Fruit fly (Drosophila melanogaster) whole organism, embryonic: ENCODE results near the gene RpS2.
A peak's percentile ranks its signal among the peaks of the same experiment; 100 is the strongest.

Source experiments
- B-H2 ChIP-seq: fragments of 200-800 bp; sonication (Bioruptor generic); optimal IDR thresholded peaks from 2 replicates; lab custom pipeline; 2018; ENCODE audit warnings: missing biosample characterization, mild to moderate bottlenecking, missing genetic modification characterization
- CG10147 ChIP-seq: fragments of 200-800 bp; sonication (Bioruptor generic); optimal IDR thresholded peaks from 2 replicates; lab custom pipeline; 2019; ENCODE audit warnings: missing biosample characterization, mild to moderate bottlenecking, missing genetic modification characterization, moderate library complexity
- CG10267 ChIP-seq: fragments of 200-800 bp; sonication (Bioruptor generic); optimal IDR thresholded peaks from 2 replicates; lab custom pipeline; 2018; ENCODE audit warnings: missing biosample characterization, mild to moderate bottlenecking, missing genetic modification characterization, moderate library complexity
- CG11093 ChIP-seq: fragments of 200-800 bp; sonication (Bioruptor generic); IDR thresholded peaks from 3 replicates; pipeline ENCODE4 v1.3.6; 2022; ENCODE audit warnings: missing biosample characterization, missing genetic modification characterization
- CG11247 ChIP-seq: fragments of 200-800 bp; sonication (Bioruptor generic); IDR thresholded peaks from 2 replicates; pipeline ENCODE4 v1.3.6; 2022; ENCODE audit warnings: missing biosample characterization, missing genetic modification characterization
- CG13296 ChIP-seq: fragments of 200-800 bp; sonication (Bioruptor generic); optimal IDR thresholded peaks from 3 replicates; lab custom pipeline; 2018; ENCODE audit warnings: missing biosample characterization, mild to moderate bottlenecking, missing genetic modification characterization
- CG15269 ChIP-seq: fragments of 200-800 bp; sonication (Bioruptor generic); optimal IDR thresholded peaks from 2 replicates; lab custom pipeline; 2018; ENCODE audit warnings: missing biosample characterization, mild to moderate bottlenecking, missing genetic modification characterization, moderate library complexity
- CG17612 ChIP-seq: fragments of 200-800 bp; sonication (Bioruptor generic); IDR thresholded peaks from 2 replicates; pipeline ENCODE4 v1.3.6; 2022; ENCODE audit warnings: missing biosample characterization, missing genetic modification characterization
- CG18476 ChIP-seq: fragments of 200-800 bp; sonication (Bioruptor generic); optimal IDR thresholded peaks from 2 replicates; lab custom pipeline; 2016; ENCODE audit warnings: missing biosample characterization, mild to moderate bottlenecking, missing genetic modification characterization
- CG2129 ChIP-seq: fragments of 200-800 bp; sonication (Bioruptor generic); IDR thresholded peaks from 2 replicates; pipeline ENCODE4 v1.3.6; 2022; ENCODE audit warnings: missing biosample characterization, missing genetic modification characterization; ENCODE audit not compliant: partially characterized antibody
- CG2712 ChIP-seq: fragments of 200-800 bp; optimal IDR thresholded peaks from 3 replicates; lab custom pipeline; 2019; ENCODE audit warnings: missing biosample characterization, mild to moderate bottlenecking, missing genetic modification characterization, moderate library complexity
- CG30020 ChIP-seq: fragments of 200-800 bp; optimal IDR thresholded peaks from 2 replicates; lab custom pipeline; 2019; ENCODE audit warnings: missing biosample characterization, mild to moderate bottlenecking, missing genetic modification characterization, moderate library complexity
- CG3163 ChIP-seq: fragments of 200-800 bp; sonication (Bioruptor generic); optimal IDR thresholded peaks from 3 replicates; lab custom pipeline; 2016; ENCODE audit warnings: missing biosample characterization, missing genetic modification characterization
- CG3281 ChIP-seq: fragments of 200-800 bp; sonication (Bioruptor generic); optimal IDR thresholded peaks from 3 replicates; lab custom pipeline; 2017; ENCODE audit warnings: missing biosample characterization, mild to moderate bottlenecking, missing genetic modification characterization
- CG33557 ChIP-seq: fragments of 200-800 bp; sonication (Bioruptor generic); optimal IDR thresholded peaks from 2 replicates; lab custom pipeline; 2019; ENCODE audit warnings: missing biosample characterization, mild to moderate bottlenecking, missing genetic modification characterization, moderate library complexity
- CG34422 ChIP-seq: fragments of 200-800 bp; sonication (Bioruptor generic); IDR thresholded peaks from 3 replicates; pipeline ENCODE4 v1.3.6; 2022; ENCODE audit warnings: missing biosample characterization, missing genetic modification characterization
- CG5180 ChIP-seq: fragments of 200-800 bp; sonication (Bioruptor generic); optimal IDR thresholded peaks from 3 replicates; lab custom pipeline; 2017; ENCODE audit warnings: missing biosample characterization, missing genetic modification characterization, mild to moderate bottlenecking, moderate library complexity, missing genetic modification reagents
- CG8089 ChIP-seq: fragments of 200-800 bp; sonication (Bioruptor generic); optimal IDR thresholded peaks from 3 replicates; lab custom pipeline; 2016; ENCODE audit warnings: missing biosample characterization, missing genetic modification characterization
- ERR ChIP-seq: fragments of 200-800 bp; sonication (Bioruptor generic); optimal IDR thresholded peaks from 2 replicates; lab custom pipeline; 2016; ENCODE audit warnings: missing biosample characterization, missing genetic modification characterization
- Ets97D ChIP-seq: fragments of 200-800 bp; sonication (Bioruptor generic); optimal IDR thresholded peaks from 3 replicates; lab custom pipeline; 2016; ENCODE audit warnings: missing biosample characterization, missing genetic modification characterization
- Hey ChIP-seq: fragments of 200-800 bp; sonication (Bioruptor generic); optimal IDR thresholded peaks from 3 replicates; lab custom pipeline; 2018; ENCODE audit warnings: missing biosample characterization, mild to moderate bottlenecking, missing genetic modification characterization
- HmgZ ChIP-seq: fragments of 200-800 bp; sonication (Bioruptor generic); optimal IDR thresholded peaks from 2 replicates; lab custom pipeline; 2018; ENCODE audit warnings: missing biosample characterization, mild to moderate bottlenecking, missing genetic modification characterization
- Jarid2 ChIP-seq: fragments of 200-800 bp; sonication (Bioruptor generic); optimal IDR thresholded peaks from 3 replicates; lab custom pipeline; 2017; ENCODE audit warnings: mild to moderate bottlenecking, missing biosample characterization, missing genetic modification reagents, missing genetic modification characterization
- Lim3 ChIP-seq: fragments of 200-800 bp; sonication (Bioruptor generic); IDR thresholded peaks from 2 replicates; pipeline ENCODE4 v1.3.6; 2022; ENCODE audit warnings: missing biosample characterization, missing genetic modification characterization
- NC2α ChIP-seq: fragments of 200-800 bp; sonication (Bioruptor generic); optimal IDR thresholded peaks from 2 replicates; lab custom pipeline; 2016; ENCODE audit warnings: missing biosample characterization, missing genetic modification characterization
- NFAT ChIP-seq: fragments of 200-800 bp; sonication (Bioruptor generic); IDR thresholded peaks from 2 replicates; pipeline ENCODE4 v1.3.6; 2022; ENCODE audit warnings: missing biosample characterization, missing genetic modification characterization
- Side ChIP-seq: fragments of 200-800 bp; sonication (Bioruptor generic); optimal IDR thresholded peaks from 2 replicates; lab custom pipeline; 2016; ENCODE audit warnings: missing biosample characterization, missing genetic modification characterization
- Sry-δ ChIP-seq: fragments of 200-800 bp; sonication (Bioruptor generic); optimal IDR thresholded peaks from 2 replicates; lab custom pipeline; 2016; ENCODE audit warnings: missing biosample characterization, missing genetic modification characterization
- Ssrp ChIP-seq: fragments of 200-800 bp; sonication (Bioruptor generic); optimal IDR thresholded peaks from 2 replicates; lab custom pipeline; 2018; ENCODE audit warnings: missing biosample characterization, mild to moderate bottlenecking, missing genetic modification characterization, moderate library complexity
- Taf1 ChIP-seq: fragments of 200-800 bp; sonication (Bioruptor generic); IDR thresholded peaks from 2 replicates; pipeline ENCODE4 v1.3.6; 2022; ENCODE audit warnings: missing biosample characterization, missing genetic modification characterization
- Xrp1 ChIP-seq: fragments of 200-800 bp; sonication (Bioruptor generic); IDR thresholded peaks from 2 replicates; pipeline ENCODE4 v1.3.6; 2022; ENCODE audit warnings: missing biosample characterization, missing genetic modification characterization
- ap ChIP-seq: fragments of 200-800 bp; sonication (Bioruptor generic); IDR thresholded peaks from 2 replicates; pipeline ENCODE4 v1.3.6; 2022; ENCODE audit warnings: missing biosample characterization, missing genetic modification characterization
- chif ChIP-seq, 2 experiments: fragments of 200-800 bp; sonication (Bioruptor generic); optimal IDR thresholded peaks; 3 replicates each; lab custom pipeline; 2016; ENCODE audit warnings: missing biosample characterization in 2 of 2, missing genetic modification characterization in 2 of 2
- dysf ChIP-seq: fragments of 200-800 bp; sonication (Bioruptor generic); IDR thresholded peaks from 3 replicates; pipeline ENCODE4 v1.3.6; 2022; ENCODE audit warnings: missing biosample characterization, missing genetic modification characterization
- fu2 ChIP-seq: fragments of 200-800 bp; sonication (Bioruptor generic); optimal IDR thresholded peaks from 2 replicates; lab custom pipeline; 2016; ENCODE audit warnings: missing biosample characterization, missing genetic modification characterization
- gcm ChIP-seq: fragments of 200-800 bp; sonication (Bioruptor generic); optimal IDR thresholded peaks from 2 replicates; lab custom pipeline; 2019; ENCODE audit warnings: missing biosample characterization, mild to moderate bottlenecking, missing genetic modification characterization, moderate library complexity
- grau ChIP-seq: fragments of 200-800 bp; optimal IDR thresholded peaks from 3 replicates; lab custom pipeline; 2019; ENCODE audit warnings: missing biosample characterization, mild to moderate bottlenecking, missing genetic modification characterization, moderate library complexity
- insv ChIP-seq, 2 experiments: fragments of 200-800 bp; sonication (Bioruptor generic); optimal IDR thresholded peaks; 3 replicates each; lab custom pipeline; 2016 to 2018; ENCODE audit warnings: missing biosample characterization in 2 of 2, missing genetic modification characterization in 2 of 2
- lab ChIP-seq: fragments of 200-800 bp; sonication (Bioruptor generic); optimal IDR thresholded peaks from 3 replicates; lab custom pipeline; 2017; ENCODE audit warnings: missing biosample characterization, missing genetic modification characterization, mild to moderate bottlenecking, moderate library complexity, missing genetic modification reagents
- mirr ChIP-seq: fragments of 200-800 bp; sonication (Bioruptor generic); optimal IDR thresholded peaks from 3 replicates; lab custom pipeline; 2018; ENCODE audit warnings: missing biosample characterization, mild to moderate bottlenecking, missing genetic modification characterization
- prd ChIP-seq, 3 experiments: fragments of >200 bp in 2 of 3; fragments of 200-800 bp in 1 of 3; sonication (Bioruptor generic) in 1 of 3; optimal IDR thresholded peaks in 2 of 3; IDR thresholded peaks in 1 of 3; 2 replicates in 2 of 3; 3 replicates in 1 of 3; pipeline versions ENCODE4 v1.3.6 to Lab custom; 2017 to 2022; ENCODE audit warnings: missing biosample characterization in 1 of 3, missing genetic modification characterization in 1 of 3
- repo ChIP-seq: fragments of 200-800 bp; sonication (Bioruptor generic); optimal IDR thresholded peaks from 2 replicates; lab custom pipeline; 2016; ENCODE audit warnings: missing biosample characterization, missing genetic modification characterization
- schlank ChIP-seq: fragments of 200-800 bp; sonication (Bioruptor generic); optimal IDR thresholded peaks from 2 replicates; lab custom pipeline; 2018; ENCODE audit warnings: missing biosample characterization, mild to moderate bottlenecking, missing genetic modification characterization
- sob ChIP-seq: fragments of 200-800 bp; sonication (Bioruptor generic); IDR thresholded peaks from 2 replicates; pipeline ENCODE4 v1.3.6; 2022; ENCODE audit warnings: missing biosample characterization, missing genetic modification characterization
- tna ChIP-seq: fragments of 200-800 bp; sonication (Bioruptor generic); IDR thresholded peaks from 2 replicates; pipeline ENCODE4 v1.3.6; 2022; ENCODE audit warnings: missing biosample characterization, missing genetic modification characterization; ENCODE audit not compliant: partially characterized antibody
- trem ChIP-seq: fragments of 200-800 bp; optimal IDR thresholded peaks from 3 replicates; lab custom pipeline; 2019; ENCODE audit warnings: missing biosample characterization, mild to moderate bottlenecking, missing genetic modification characterization, moderate library complexity
- tup ChIP-seq: fragments of 200-800 bp; sonication (Bioruptor generic); optimal IDR thresholded peaks from 2 replicates; lab custom pipeline; 2016; ENCODE audit warnings: missing biosample characterization, mild to moderate bottlenecking, missing genetic modification characterization, moderate library complexity

RpS2 gene

dm6 chr2L:9918020-9918959 is 20.9 kb upstream of the RpS2 start, which contains the start of the genes CG5885 and CG4598 (continued):
- TF ChIP-seq Side (GFP tag; lab: Kevin White, UChicago): no peak
- peak; percentile 25 for TF ChIP-seq CG10147 (GFP tag; lab: Kevin White, UChicago)
- no peak for TF ChIP-seq fu2
- peak; percentile 50 for TF ChIP-seq schlank (tag; lab: Kevin White, UChicago)
- peak; percentile 58 for TF ChIP-seq Xrp1 (GFP tag; lab: Robert Waterston, UW)
- no peak; the same call in 1 of the 2 replicates for TF ChIP-seq CG11247 (GFP tag; lab: Robert Waterston, UW)
- TF ChIP-seq CG11093 (GFP tag; lab: Robert Waterston, UW): no peak
- TF ChIP-seq ERR (GFP tag; lab: Kevin White, UChicago): no peak
- TF ChIP-seq tna: peak; percentile 48
- TF ChIP-seq CG33557 (GFP tag; lab: Kevin White, UChicago): peak; percentile 48
- TF ChIP-seq Ets97D (GFP tag; lab: Kevin White, UChicago): peak; percentile 87
- TF ChIP-seq CG34422 (GFP tag; lab: Robert Waterston, UW): peak; percentile 63; the same call in 2 of the 3 replicates
- peak; percentile 55 for TF ChIP-seq HmgZ (tag; lab: Kevin White, UChicago)
- TF ChIP-seq Taf1 (GFP tag; lab: Robert Waterston, UW): peak; percentile 55; the same call in 1 of the 2 replicates
- peak; percentile 50 for TF ChIP-seq B-H2
- TF ChIP-seq NC2α: no peak
- no peak for TF ChIP-seq CG18476 (GFP tag; lab: Kevin White, UChicago)
- peak; percentile 75 for TF ChIP-seq grau (tag; lab: Kevin White, UChicago)
- no peak for TF ChIP-seq prd (optimal IDR thresholded peaks at IDR 0.05; lab: Kevin White, UChicago)
- peak; percentile 54; the same call in 2 of the 3 replicates for TF ChIP-seq prd (GFP tag; IDR thresholded peaks at IDR 0.05; lab: Robert Waterston, UW)
- peak; percentile 61 for TF ChIP-seq CG2712
- TF ChIP-seq NFAT: peak; percentile 50
- peak; percentile 38 for TF ChIP-seq gcm
- TF ChIP-seq CG2129 (GFP tag; lab: Robert Waterston, UW): 0 out of 2 replicates have a peak, but pooled peaks have one; percentile 37
- TF ChIP-seq Sry-δ (GFP tag; lab: Kevin White, UChicago): peak; percentile 82
- TF ChIP-seq CG17612 (GFP tag; lab: Robert Waterston, UW): no peak
- TF ChIP-seq trem (tag; lab: Kevin White, UChicago): peak; percentile 23
- peak; percentile 47; the same call in 1 of the 2 replicates for TF ChIP-seq sob (GFP tag; lab: Robert Waterston, UW)
- TF ChIP-seq Lim3 (GFP tag; lab: Robert Waterston, UW): no peak
- TF ChIP-seq CG10267 (tag; lab: Kevin White, UChicago): peak; percentile 71
- TF ChIP-seq lab (GFP tag; lab: Kevin White, UChicago): peak; percentile 40
- peak; percentile 48 for TF ChIP-seq CG5180 (GFP tag; lab: Kevin White, UChicago)
- TF ChIP-seq dysf: peak; percentile 72; the same call in 2 of the 3 replicates
- TF ChIP-seq Ssrp (tag; lab: Kevin White, UChicago): peak; percentile 70
- peak; percentile 34 for TF ChIP-seq CG3281 (GFP tag; lab: Kevin White, UChicago)
- peak; percentile 66 for TF ChIP-seq ap (GFP tag; lab: Robert Waterston, UW)
- peak in 1 of 2 experiments; percentile 30 for TF ChIP-seq chif (GFP tag; optimal IDR thresholded peaks at IDR 0.05; lab: Kevin White, UChicago)
- no peak for TF ChIP-seq mirr (GFP tag; lab: Kevin White, UChicago)
- TF ChIP-seq CG13296: peak; percentile 55
- no peak for TF ChIP-seq Hey (tag; lab: Kevin White, UChicago)
- TF ChIP-seq CG8089 (GFP tag; lab: Kevin White, UChicago): no peak
- TF ChIP-seq CG30020 (tag; lab: Kevin White, UChicago): peak; percentile 54
- no peak for TF ChIP-seq repo (GFP tag; lab: Kevin White, UChicago)
- TF ChIP-seq CG3163: no peak
- no peak for TF ChIP-seq Jarid2 (GFP tag; lab: Kevin White, UChicago)
- TF ChIP-seq tup (GFP tag; lab: Kevin White, UChicago): peak; percentile 40
- TF ChIP-seq insv (GFP tag; optimal IDR thresholded peaks at IDR 0.05; lab: Kevin White, UChicago): peak in 1 of 2 experiments; percentile 82
- peak; percentile 80 for TF ChIP-seq CG15269 (tag; lab: Kevin White, UChicago)
